Worm (Caenorhabditis elegans): Measurements from ENCODE around the gene nth-1.

The nth-1 gene

DNA sequence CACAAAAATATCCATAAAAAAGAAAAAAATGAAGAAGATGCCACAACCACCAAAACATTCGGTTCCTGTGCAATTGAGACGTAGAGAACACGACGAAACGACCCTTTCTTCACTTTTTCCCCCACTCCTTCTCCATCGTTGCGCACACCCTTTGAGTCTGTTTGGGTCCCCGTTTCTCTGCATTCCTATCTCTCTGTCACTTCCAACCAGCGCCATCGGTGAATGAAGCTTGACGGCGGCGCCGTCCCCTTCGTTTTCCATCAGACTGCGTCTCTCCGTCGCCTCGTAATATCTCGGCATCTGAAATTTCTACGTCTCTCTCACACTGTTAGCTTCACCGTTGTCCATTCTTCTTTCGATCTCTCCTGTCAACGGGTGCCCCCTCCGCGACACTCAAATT is 41.6 kb upstream of the nth-1 start (continued):
- no peak for TF ChIP-seq nhr-23 (tag; optimal IDR thresholded peaks at IDR 0.05)
- no peak for TF ChIP-seq nhr-77 (tag; optimal IDR thresholded peaks at IDR 0.05)
- TF ChIP-seq egl-27 (tag; optimal IDR thresholded peaks at IDR 0.05): no peak

DNA sequence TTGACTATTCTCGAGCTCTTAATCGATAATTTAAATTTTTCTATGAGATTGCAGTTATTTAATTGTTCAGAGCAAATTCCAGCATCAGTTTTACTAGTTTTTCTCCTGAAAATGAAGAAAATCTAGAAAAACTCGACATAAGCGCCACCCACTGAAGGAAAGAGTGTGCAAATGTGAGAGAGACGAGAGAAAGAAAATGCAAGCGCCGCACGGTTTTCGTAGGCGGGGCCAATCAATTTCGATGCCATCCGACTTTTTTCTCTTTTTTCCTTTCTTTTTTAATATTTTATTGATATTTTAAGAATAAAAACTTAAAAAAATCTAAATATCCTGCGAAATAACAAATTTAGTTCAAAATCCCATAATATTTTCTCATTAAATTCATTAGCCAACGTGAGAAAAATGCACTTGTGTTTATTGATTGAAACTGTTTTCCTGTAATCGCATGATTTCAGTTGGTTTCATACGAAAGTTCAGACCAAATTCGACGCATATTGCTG is 38.5 kb upstream of the nth-1 start, which contains the start of gene cdk-12:
cdk-12 (plus strand) TSS at position 450 of the 500 bp plus-strand sequence.
- TF ChIP-seq egl-27 (tag; optimal IDR thresholded peaks at IDR 0.05) (no peak), nhr-23 (tag; optimal IDR thresholded peaks at IDR 0.05) (peak; percentile 16), ZK546.5 (tag; optimal IDR thresholded peaks at IDR 0.05) (no peak), ceh-28 (tag; optimal IDR thresholded peaks at IDR 0.05) (peak; percentile 22), pqm-1 (tag; optimal IDR thresholded peaks at IDR 0.05) (no peak), tbx-2 (tag; optimal IDR thresholded peaks at IDR 0.05) (no peak), nhr-25 (tag; optimal IDR thresholded peaks at IDR 0.05) (no peak), mdl-1 (tag; optimal IDR thresholded peaks at IDR 0.05) (no peak), elt-2 (tag; optimal IDR thresholded peaks at IDR 0.05) (peak; percentile 4), hmg-11 (tag; optimal IDR thresholded peaks at IDR 0.05) (peak; percentile 34), aly-2 (tag; optimal IDR thresholded peaks at IDR 0.05) (no peak), nhr-67 (tag; optimal IDR thresholded peaks at IDR 0.05) (no peak), fkh-2 (tag; optimal IDR thresholded peaks at IDR 0.05) (no peak), lin-15B (tag; optimal IDR thresholded peaks at IDR 0.05) (peak; percentile 36), nhr-77 (tag; optimal IDR thresholded peaks at IDR 0.05) (no peak), eor-1 (tag; optimal IDR thresholded peaks at IDR 0.05) (no peak), mml-1 (tag; optimal IDR thresholded peaks at IDR 0.05) (no peak), nhr-11 (tag; optimal IDR thresholded peaks at IDR 0.05) (no peak), R02D3.7 (tag; optimal IDR thresholded peaks at IDR 0.05) (no peak), snpc-4 (tag; optimal IDR thresholded peaks at IDR 0.05) (peak; percentile 63), lin-39 (tag; optimal IDR thresholded peaks at IDR 0.05) (peak; percentile 35), nhr-43 (tag; optimal IDR thresholded peaks at IDR 0.05; ENCODE audit: poor library complexity, severe bottlenecking) (no peak), lsy-12 (tag; optimal IDR thresholded peaks at IDR 0.05) (no peak), pha-4 (tag; optimal IDR thresholded peaks at IDR 0.05) (peak; percentile 49), nfya-1 (tag; optimal IDR thresholded peaks at IDR 0.05; ENCODE audit: insufficient read depth) (peak; percentile 81), fos-1 (tag; optimal IDR thresholded peaks at IDR 0.05) (no peak)

DNA sequence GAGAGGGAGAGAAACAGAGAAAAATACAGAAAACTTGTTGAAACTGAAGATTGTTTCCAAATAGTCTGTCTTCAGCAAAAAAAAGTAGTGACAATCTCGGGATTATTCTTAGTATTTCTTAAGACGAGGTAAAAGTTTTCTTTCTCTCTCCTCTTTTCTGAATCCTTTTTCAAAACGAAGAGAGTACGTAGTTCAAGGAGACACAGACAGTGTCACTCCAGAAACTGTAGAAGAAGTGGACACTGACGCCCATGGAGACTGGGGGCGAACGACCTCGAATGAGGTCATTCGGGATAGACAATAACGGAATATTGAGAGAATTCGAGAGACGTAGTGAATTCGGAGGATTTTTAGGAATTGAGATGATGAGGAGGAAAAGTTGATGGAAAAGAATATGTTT is 36.9 kb upstream of the nth-1 start, which contains the start of gene gly-6:
gly-6 (minus strand) TSS at position 245 of the 400 bp plus-strand sequence.
- TF ChIP-seq nhr-25 (tag; optimal IDR thresholded peaks at IDR 0.05): peak; percentile 66
- no peak for TF ChIP-seq lin-39 (tag; optimal IDR thresholded peaks at IDR 0.05)
- TF ChIP-seq nhr-23 (tag; optimal IDR thresholded peaks at IDR 0.05): peak; percentile 76

DNA sequence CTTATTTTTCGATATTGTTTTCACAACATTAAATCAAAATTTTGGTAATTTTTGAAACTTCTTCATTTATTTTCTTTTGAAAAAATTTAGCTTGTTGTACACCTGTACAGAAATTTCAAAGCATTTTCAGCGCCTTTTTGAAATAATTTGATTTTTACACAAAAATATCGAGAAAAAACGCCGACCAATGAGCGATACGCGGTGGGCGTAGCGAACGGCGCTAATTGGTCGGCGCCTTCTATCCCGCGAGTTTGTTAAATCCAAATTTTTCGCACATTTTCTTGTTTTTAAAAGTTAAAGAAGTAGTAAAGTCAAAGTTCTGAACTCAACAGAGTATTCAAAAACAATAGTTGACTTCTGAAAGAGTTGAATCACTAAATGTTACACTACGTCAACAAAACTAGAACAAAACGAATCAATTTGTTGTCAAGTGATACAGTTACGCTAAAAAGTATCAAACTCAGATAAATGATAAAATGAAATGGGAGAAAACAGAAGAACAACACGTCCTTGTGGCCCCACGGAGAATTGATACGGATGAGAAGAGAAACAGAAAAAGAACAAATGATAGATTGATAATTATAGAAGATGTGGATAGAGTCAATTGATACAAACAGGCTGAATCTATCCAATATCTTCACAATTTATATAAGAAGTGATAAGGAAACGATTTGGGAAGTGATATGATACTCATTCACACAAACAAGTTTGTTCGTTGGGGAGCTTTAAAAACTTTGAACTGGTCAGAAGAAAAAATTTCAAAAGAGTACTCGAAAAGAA is 34.3 kb upstream of the nth-1 start:
- TF ChIP-seq zag-1 (tag; optimal IDR thresholded peaks at IDR 0.05): no peak
- peak in 2 of 3 experiments; percentile 13 to 98 for TF ChIP-seq elt-3 (tag; optimal IDR thresholded peaks at IDR 0.05)
- no peak for TF ChIP-seq pha-4 (tag; optimal IDR thresholded peaks at IDR 0.05)
- no peak for TF ChIP-seq egl-27 (tag; optimal IDR thresholded peaks at IDR 0.05)
- no peak for TF ChIP-seq ZK546.5 (tag; optimal IDR thresholded peaks at IDR 0.05)
- no peak for TF ChIP-seq sea-2 (GFP tag; optimal IDR thresholded peaks at IDR 0.05)
- no peak for TF ChIP-seq fos-1 (tag; optimal IDR thresholded peaks at IDR 0.05)
- no peak for TF ChIP-seq fkh-2 (tag; optimal IDR thresholded peaks at IDR 0.05)
- no peak for TF ChIP-seq hmg-11 (tag; optimal IDR thresholded peaks at IDR 0.05)
- no peak for TF ChIP-seq unc-39 (tag; optimal IDR thresholded peaks at IDR 0.05)
- no peak for TF ChIP-seq snpc-4 (tag; optimal IDR thresholded peaks at IDR 0.05)
- no peak for TF ChIP-seq R02D3.7 (tag; optimal IDR thresholded peaks at IDR 0.05)
- TF ChIP-seq eor-1 (tag; optimal IDR thresholded peaks at IDR 0.05): no peak
- TF ChIP-seq ceh-9 (tag; optimal IDR thresholded peaks at IDR 0.05): no peak
- peak; percentile 44 for TF ChIP-seq nhr-43 (tag; optimal IDR thresholded peaks at IDR 0.05; ENCODE audit: poor library complexity, severe bottlenecking)
- peak; percentile 90 for TF ChIP-seq nfya-1 (tag; optimal IDR thresholded peaks at IDR 0.05; ENCODE audit: insufficient read depth)
- TF ChIP-seq nhr-237 (tag; optimal IDR thresholded peaks at IDR 0.05): no peak
- no peak for TF ChIP-seq nhr-77 (tag; optimal IDR thresholded peaks at IDR 0.05)
- TF ChIP-seq nhr-23 (tag; optimal IDR thresholded peaks at IDR 0.05): peak; percentile 77
- TF ChIP-seq ceh-28 (tag; optimal IDR thresholded peaks at IDR 0.05): no peak
